Worm (Caenorhabditis elegans) whole organism, L1 larva: Measurements from ENCODE around the gene rmd-3.

Experiments used
- C16A3.4 ChIP-seq: fragments of 150-350 bp; optimal IDR thresholded peaks from 2 replicates; lab custom pipeline; 2014; ENCODE audit warnings: missing biosample characterization, missing genetic modification characterization
- F16B12.6 ChIP-seq: fragments of 150-350 bp; optimal IDR thresholded peaks from 2 replicates; lab custom pipeline; 2014; ENCODE audit warnings: missing biosample characterization, missing genetic modification characterization
- Y116A8C.19 ChIP-seq: sonication (generic microtip); optimal IDR thresholded peaks from 2 replicates; lab custom pipeline; 2016; ENCODE audit warnings: missing compliant biosample characterization, missing genetic modification characterization, borderline replicate concordance
- aly-2 ChIP-seq: fragments of 150-350 bp; optimal IDR thresholded peaks from 2 replicates; lab custom pipeline; 2014; ENCODE audit warnings: missing biosample characterization, missing genetic modification characterization
- blmp-1 ChIP-seq: fragments of 150-350 bp; optimal IDR thresholded peaks from 2 replicates; lab custom pipeline; 2014; ENCODE audit warnings: missing biosample characterization, missing genetic modification characterization
- ceh-82 ChIP-seq, 3 experiments: fragments of 150-350 bp in 1 of 3; sonication (generic microtip) in 2 of 3; optimal IDR thresholded peaks; 2 replicates each; lab custom pipeline; 2014 to 2017; ENCODE audit warnings: missing biosample characterization in 3 of 3, missing genetic modification characterization in 3 of 3
- ceh-90 ChIP-seq: sonication (generic microtip); optimal IDR thresholded peaks from 2 replicates; lab custom pipeline; 2016; ENCODE audit warnings: missing genetic modification characterization, missing compliant biosample characterization
- dpl-1 ChIP-seq, 3 experiments: fragments of 150-350 bp in 2 of 3; sonication (generic microtip) in 1 of 3; optimal IDR thresholded peaks; 2 replicates each; lab custom pipeline; 2014 to 2017; ENCODE audit warnings: missing biosample characterization in 3 of 3, missing genetic modification characterization in 3 of 3, missing genetic modification reagents in 3 of 3
- dsc-1 ChIP-seq: sonication (generic microtip); optimal IDR thresholded peaks from 2 replicates; lab custom pipeline; 2016; ENCODE audit warnings: mild to moderate bottlenecking, missing genetic modification characterization, missing compliant biosample characterization
- efl-3 ChIP-seq: fragments of 200-800 bp; sonication (Bioruptor generic); optimal IDR thresholded peaks from 2 replicates; lab custom pipeline; 2018; ENCODE audit warnings: mild to moderate bottlenecking, missing genetic modification characterization, missing compliant biosample characterization
- egl-27 ChIP-seq, 2 experiments: fragments of 150-350 bp in 1 of 2; sonication (generic microtip); optimal IDR thresholded peaks; 3 replicates each; lab custom pipeline; 2017 to 2018; ENCODE audit warnings: missing biosample characterization in 2 of 2, missing genetic modification characterization in 2 of 2, missing genetic modification reagents in 2 of 2
- elt-2 ChIP-seq: sonication (generic microtip); optimal IDR thresholded peaks from 2 replicates; lab custom pipeline; 2016; ENCODE audit warnings: missing genetic modification characterization, mild to moderate bottlenecking, inconsistent platforms, missing compliant biosample characterization, missing genetic modification reagents
- fkh-10 ChIP-seq: sonication (generic microtip); optimal IDR thresholded peaks from 2 replicates; lab custom pipeline; 2017; ENCODE audit warnings: missing biosample characterization, missing genetic modification reagents, missing genetic modification characterization
- fkh-4 ChIP-seq: sonication (generic microtip); optimal IDR thresholded peaks from 2 replicates; lab custom pipeline; 2016; ENCODE audit warnings: missing compliant biosample characterization, missing genetic modification characterization, borderline replicate concordance
- hlh-17 ChIP-seq: fragments of 200-800 bp; sonication (Bioruptor generic); optimal IDR thresholded peaks from 2 replicates; lab custom pipeline; 2018; ENCODE audit warnings: missing genetic modification characterization, mild to moderate bottlenecking, missing compliant biosample characterization, moderate library complexity, borderline replicate concordance
- hpl-2 ChIP-seq: fragments of 150-350 bp; optimal IDR thresholded peaks from 2 replicates; lab custom pipeline; 2014; ENCODE audit warnings: missing biosample characterization, missing genetic modification reagents, missing genetic modification characterization
- irx-1 ChIP-seq: sonication (generic microtip); optimal IDR thresholded peaks from 2 replicates; lab custom pipeline; 2016; ENCODE audit warnings: missing genetic modification characterization, missing compliant biosample characterization
- isw-1 ChIP-seq: fragments of 200-800 bp; sonication (Bioruptor generic); IDR thresholded peaks from 2 replicates; pipeline ENCODE4 v1.3.6; 2022; ENCODE audit warnings: missing genetic modification characterization, missing compliant biosample characterization
- lin-14 ChIP-seq: fragments of 200-800 bp; sonication (Bioruptor generic); optimal IDR thresholded peaks from 2 replicates; lab custom pipeline; 2018; ENCODE audit warnings: mild to moderate bottlenecking, missing genetic modification characterization, moderate library complexity, missing compliant biosample characterization
- lin-15B ChIP-seq: fragments of 150-350 bp; sonication (generic microtip); optimal IDR thresholded peaks from 3 replicates; lab custom pipeline; 2014; ENCODE audit warnings: missing biosample characterization, missing genetic modification characterization
- lin-35 ChIP-seq, 2 experiments: fragments of 150-350 bp; optimal IDR thresholded peaks; 2 replicates each; lab custom pipeline; 2014; ENCODE audit warnings: missing biosample characterization in 2 of 2, missing genetic modification characterization in 2 of 2, missing genetic modification reagents in 2 of 2
- lin-39 ChIP-seq: fragments of 150-350 bp; optimal IDR thresholded peaks from 2 replicates; lab custom pipeline; 2014; ENCODE audit warnings: missing biosample characterization, missing genetic modification reagents, missing genetic modification characterization
- lir-3 ChIP-seq: sonication (generic microtip); optimal IDR thresholded peaks from 2 replicates; lab custom pipeline; 2016; ENCODE audit warnings: mild to moderate bottlenecking, missing genetic modification characterization, moderate library complexity, missing compliant biosample characterization; ENCODE audit not compliant: poor library complexity
- lsy-2 ChIP-seq, 2 experiments: fragments of 150-350 bp; optimal IDR thresholded peaks; 2 replicates each; lab custom pipeline; 2014; ENCODE audit warnings: missing biosample characterization in 2 of 2, missing genetic modification characterization in 2 of 2
- mdl-1 ChIP-seq, 2 experiments: fragments of 150-350 bp; optimal IDR thresholded peaks; 2 replicates each; lab custom pipeline; 2014 to 2017; ENCODE audit warnings: missing biosample characterization in 2 of 2, missing genetic modification characterization in 2 of 2, inconsistent platforms in 1 of 2
- mef-2 ChIP-seq: fragments of 150-350 bp; optimal IDR thresholded peaks from 2 replicates; lab custom pipeline; 2014; ENCODE audit warnings: missing biosample characterization, missing genetic modification characterization
- mep-1 ChIP-seq: fragments of 150-350 bp; optimal IDR thresholded peaks from 2 replicates; lab custom pipeline; 2014; ENCODE audit warnings: missing biosample characterization, missing genetic modification characterization
- nhr-11 ChIP-seq: fragments of 150-350 bp; optimal IDR thresholded peaks from 2 replicates; lab custom pipeline; 2014; ENCODE audit warnings: missing biosample characterization, missing genetic modification characterization
- nhr-12 ChIP-seq: sonication (generic microtip); optimal IDR thresholded peaks from 2 replicates; lab custom pipeline; 2017; ENCODE audit warnings: missing biosample characterization, missing genetic modification characterization
- nhr-19 ChIP-seq: fragments of 200-800 bp; sonication (Bioruptor generic); conservative IDR thresholded peaks from 2 replicates; pipeline ENCODE4 v1.3.6; 2022; ENCODE audit warnings: missing genetic modification characterization, missing compliant biosample characterization
- nhr-71 ChIP-seq: sonication (generic microtip); optimal IDR thresholded peaks from 2 replicates; lab custom pipeline; 2016; ENCODE audit warnings: mild to moderate bottlenecking, missing genetic modification characterization, moderate library complexity, missing compliant biosample characterization
- nhr-76 ChIP-seq: sonication (generic microtip); optimal IDR thresholded peaks from 2 replicates; lab custom pipeline; 2017; ENCODE audit warnings: missing biosample characterization, missing genetic modification characterization
- nhr-90 ChIP-seq: sonication (generic microtip); optimal IDR thresholded peaks from 2 replicates; lab custom pipeline; 2016; ENCODE audit warnings: mild to moderate bottlenecking, missing genetic modification characterization, missing compliant biosample characterization; ENCODE audit not compliant: poor library complexity
- pax-3 ChIP-seq: fragments of 200-800 bp; sonication (Bioruptor generic); optimal IDR thresholded peaks from 2 replicates; lab custom pipeline; 2018; ENCODE audit warnings: mild to moderate bottlenecking, missing genetic modification characterization, moderate library complexity, missing compliant biosample characterization
- pqm-1 ChIP-seq: sonication (generic microtip); optimal IDR thresholded peaks from 3 replicates; lab custom pipeline; 2017; ENCODE audit warnings: missing biosample characterization, missing genetic modification characterization
- rnt-1 ChIP-seq: sonication (generic microtip); optimal IDR thresholded peaks from 2 replicates; lab custom pipeline; 2016; ENCODE audit warnings: mild to moderate bottlenecking, missing genetic modification characterization, moderate library complexity, missing compliant biosample characterization
- skn-1 ChIP-seq: fragments of 150-350 bp; optimal IDR thresholded peaks from 2 replicates; lab custom pipeline; 2014; ENCODE audit warnings: missing biosample characterization, missing genetic modification characterization
- snu-23 ChIP-seq: sonication (generic microtip); optimal IDR thresholded peaks from 2 replicates; lab custom pipeline; 2016; ENCODE audit warnings: missing genetic modification characterization, missing compliant biosample characterization
- sox-4 ChIP-seq: sonication (generic microtip); optimal IDR thresholded peaks from 2 replicates; lab custom pipeline; 2016; ENCODE audit warnings: missing genetic modification characterization, missing compliant biosample characterization
- sup-37 ChIP-seq: fragments of 200-800 bp; sonication (Bioruptor generic); optimal IDR thresholded peaks from 2 replicates; lab custom pipeline; 2018; ENCODE audit warnings: mild to moderate bottlenecking, missing genetic modification characterization, missing compliant biosample characterization
- unc-130 ChIP-seq: fragments of 150-350 bp; optimal IDR thresholded peaks from 2 replicates; lab custom pipeline; 2017; ENCODE audit warnings: missing biosample characterization, missing genetic modification characterization, inconsistent platforms
- unc-62 ChIP-seq: fragments of 150-350 bp; optimal IDR thresholded peaks from 2 replicates; lab custom pipeline; 2014; ENCODE audit warnings: missing biosample characterization, missing genetic modification reagents, missing genetic modification characterization
- unc-86 ChIP-seq: sonication (generic microtip); optimal IDR thresholded peaks from 2 replicates; lab custom pipeline; 2016; ENCODE audit warnings: missing genetic modification characterization, missing compliant biosample characterization
- vab-15 ChIP-seq: sonication (generic microtip); optimal IDR thresholded peaks from 2 replicates; lab custom pipeline; 2017; ENCODE audit warnings: missing genotype, mild to moderate bottlenecking, missing genetic modification characterization, missing compliant biosample characterization
- xbp-1 ChIP-seq: sonication (generic microtip); optimal IDR thresholded peaks from 2 replicates; lab custom pipeline; 2016; ENCODE audit warnings: missing genetic modification characterization, missing compliant biosample characterization
- ztf-11 ChIP-seq, 2 experiments: sonication (generic microtip); optimal IDR thresholded peaks; 2 replicates each; lab custom pipeline; 2016 to 2017; ENCODE audit warnings: missing genetic modification characterization in 2 of 2, missing biosample characterization in 1 of 2, missing compliant biosample characterization in 1 of 2
- ztf-4 ChIP-seq: fragments of 150-350 bp; optimal IDR thresholded peaks from 2 replicates; lab custom pipeline; 2014; ENCODE audit warnings: missing biosample characterization, missing genetic modification characterization

Gene rmd-3

ce11 chrII:11351599-11351998 is 12.2 kb upstream of the rmd-3 start, which contains the start of gene clh-2:
Gene clh-2, plus strand, starts transcription at chrII:11351899.
- no peak for TF ChIP-seq pqm-1 (tag; lab: Kevin White, UChicago)
- no peak for TF ChIP-seq pax-3 (tag; lab: Kevin White, UChicago)
- no peak for TF ChIP-seq snu-23
- TF ChIP-seq nhr-12 (tag; lab: Kevin White, UChicago): no peak

ce11 chrII:11349892-11350291 is 10.5 kb upstream of the rmd-3 start, which contains the start of gene dph-5:
Gene dph-5, plus strand, starts transcription at chrII:11350192.
- TF ChIP-seq hpl-2 (GFP tag; lab: Kevin White, UChicago): no peak
- TF ChIP-seq unc-62: no peak
- TF ChIP-seq egl-27 (tag; optimal IDR thresholded peaks at IDR 0.05; lab: Kevin White, UChicago): no peak
- no peak for TF ChIP-seq aly-2
- TF ChIP-seq nhr-76 (tag; lab: Kevin White, UChicago): no peak
- TF ChIP-seq unc-86: no peak
- no peak for TF ChIP-seq ceh-82 (tag; optimal IDR thresholded peaks at IDR 0.05; lab: Kevin White, UChicago)
- no peak for TF ChIP-seq lin-15B (tag; lab: Kevin White, UChicago)
- no peak for TF ChIP-seq lin-39 (tag; lab: Kevin White, UChicago)
- TF ChIP-seq fkh-4 (tag; lab: Kevin White, UChicago): no peak
- no peak for TF ChIP-seq dpl-1 (GFP tag; optimal IDR thresholded peaks at IDR 0.05; lab: Kevin White, UChicago)

ce11 chrII:11347878-11348556 is 8.6 kb upstream of the rmd-3 start, which contains the start of the genes B0491.6 and pigm-1:
Gene B0491.6, minus strand, starts transcription at chrII:11348343.
Gene pigm-1, plus strand, starts transcription at chrII:11348445.
- no peak for TF ChIP-seq ztf-11 (tag; optimal IDR thresholded peaks at IDR 0.05; lab: Kevin White, UChicago)
- TF ChIP-seq nhr-19 (GFP tag; lab: Robert Waterston, UW): peak; percentile 34
- peak; percentile 12 to 45 (median 44) for TF ChIP-seq ceh-82 (tag; optimal IDR thresholded peaks at IDR 0.05; lab: Kevin White, UChicago)
- TF ChIP-seq efl-3 (GFP tag; lab: Kevin White, UChicago): no peak
- peak; percentile 96 for TF ChIP-seq lin-14 (GFP tag; lab: Kevin White, UChicago)
- peak; percentile 76 for TF ChIP-seq nhr-11 (tag; lab: Kevin White, UChicago)
- TF ChIP-seq nhr-76 (tag; lab: Kevin White, UChicago): no peak
- TF ChIP-seq sox-4 (tag; lab: Kevin White, UChicago): peak; percentile 75
- peak; percentile 29 for TF ChIP-seq rnt-1
- peak in 1 of 2 experiments; percentile 42 for TF ChIP-seq mdl-1 (tag; optimal IDR thresholded peaks at IDR 0.05; lab: Kevin White, UChicago)
- TF ChIP-seq nhr-90 (tag; lab: Kevin White, UChicago): peak; percentile 52
- peak; percentile 80 to 92 (median 87) for TF ChIP-seq dpl-1 (GFP tag; optimal IDR thresholded peaks at IDR 0.05; lab: Kevin White, UChicago)
- peak; percentile 12 for TF ChIP-seq lin-15B (tag; lab: Kevin White, UChicago)
- peak; percentile 87 for TF ChIP-seq nhr-71 (tag; lab: Kevin White, UChicago)
- TF ChIP-seq ceh-90 (tag; lab: Kevin White, UChicago): peak; percentile 6
- peak; percentile 64 for TF ChIP-seq blmp-1 (tag; lab: Kevin White, UChicago)
- peak; percentile 30 for TF ChIP-seq lir-3
- no peak for TF ChIP-seq vab-15 (tag; lab: Kevin White, UChicago)
- TF ChIP-seq hlh-17 (GFP tag; lab: Kevin White, UChicago): no peak
- peak; percentile 76 for TF ChIP-seq pax-3 (tag; lab: Kevin White, UChicago)
- TF ChIP-seq lsy-2 (tag; optimal IDR thresholded peaks at IDR 0.05; lab: Kevin White, UChicago): peak; percentile 48 to 75
- peak; percentile 42 for TF ChIP-seq isw-1 (GFP tag; lab: Robert Waterston, UW)
- TF ChIP-seq C16A3.4 (tag; lab: Kevin White, UChicago): peak; percentile 52
- TF ChIP-seq unc-130 (tag; lab: Kevin White, UChicago): peak; percentile 63
- peak; percentile 63 for TF ChIP-seq mef-2 (tag; lab: Kevin White, UChicago)
- TF ChIP-seq lin-35 (GFP tag; optimal IDR thresholded peaks at IDR 0.05; lab: Kevin White, UChicago): peak; percentile 87 to 96
- TF ChIP-seq fkh-10 (GFP tag; lab: Kevin White, UChicago): peak; percentile 76
- TF ChIP-seq xbp-1 (tag; lab: Kevin White, UChicago): peak; percentile 30
- peak; percentile 47 for TF ChIP-seq elt-2
- TF ChIP-seq skn-1 (tag; lab: Kevin White, UChicago): peak; percentile 79
- TF ChIP-seq F16B12.6 (tag; lab: Kevin White, UChicago): peak; percentile 0
- peak; percentile 62 for TF ChIP-seq irx-1 (tag; lab: Kevin White, UChicago)
- no peak for TF ChIP-seq sup-37
- peak; percentile 98 for TF ChIP-seq dsc-1 (tag; lab: Kevin White, UChicago)
- no peak for TF ChIP-seq Y116A8C.19 (tag; lab: Kevin White, UChicago)
- TF ChIP-seq mep-1: peak; percentile 37
- TF ChIP-seq ztf-4 (tag; lab: Kevin White, UChicago): peak; percentile 9
